Worm (Caenorhabditis elegans) whole organism, mixed stage, embryonic: Measurements from ENCODE around the gene jmjd-2.
A peak's percentile ranks its signal among the peaks of the same experiment; 100 is the strongest.

Experiments used
- M03D4.4 ChIP-seq: sonication (generic microtip); optimal IDR thresholded peaks from 2 replicates; lab custom pipeline; 2017; ENCODE audit warnings: mild to moderate bottlenecking, missing genetic modification characterization, missing compliant biosample characterization
- bed-3 ChIP-seq: fragments of 200-800 bp; sonication (Bioruptor generic); optimal IDR thresholded peaks from 3 replicates; lab custom pipeline; 2018; ENCODE audit warnings: mild to moderate bottlenecking, missing genetic modification characterization, moderate library complexity, missing compliant biosample characterization
- blmp-1 ChIP-seq: fragments of 150-350 bp; optimal IDR thresholded peaks from 2 replicates; lab custom pipeline; 2014; ENCODE audit warnings: missing biosample characterization, missing genetic modification characterization
- ceh-39 ChIP-seq: fragments of 150-350 bp; optimal IDR thresholded peaks from 2 replicates; lab custom pipeline; 2014; ENCODE audit warnings: missing biosample characterization, missing genetic modification characterization
- ceh-43 ChIP-seq: fragments of 200-800 bp; sonication (Bioruptor generic); optimal IDR thresholded peaks from 2 replicates; lab custom pipeline; 2018; ENCODE audit warnings: mild to moderate bottlenecking, missing genetic modification characterization, moderate library complexity, missing compliant biosample characterization
- ceh-83 ChIP-seq: fragments of 200-800 bp; sonication (Bioruptor generic); optimal IDR thresholded peaks from 2 replicates; lab custom pipeline; 2018; ENCODE audit warnings: mild to moderate bottlenecking, missing genetic modification characterization, missing compliant biosample characterization
- ces-1 ChIP-seq: fragments of 150-350 bp; optimal IDR thresholded peaks from 2 replicates; lab custom pipeline; 2014; ENCODE audit warnings: missing biosample characterization, missing genetic modification reagents, missing genetic modification characterization
- cnd-1 ChIP-seq: fragments of 200-800 bp; sonication (Bioruptor generic); optimal IDR thresholded peaks from 2 replicates; lab custom pipeline; 2018; ENCODE audit warnings: mild to moderate bottlenecking, missing genetic modification characterization, missing compliant biosample characterization
- drap-1 ChIP-seq: fragments of 200-800 bp; sonication (Bioruptor generic); optimal IDR thresholded peaks from 3 replicates; lab custom pipeline; 2018; ENCODE audit warnings: mild to moderate bottlenecking, missing genetic modification characterization, missing compliant biosample characterization
- elt-1 ChIP-seq: sonication (generic microtip); optimal IDR thresholded peaks from 2 replicates; lab custom pipeline; 2017; ENCODE audit warnings: missing genetic modification characterization, mild to moderate bottlenecking, missing compliant biosample characterization, antibody characterized with exemption, moderate library complexity, borderline replicate concordance; ENCODE audit not compliant: insufficient read depth
- elt-3 ChIP-seq: fragments of 150-350 bp; optimal IDR thresholded peaks from 2 replicates; lab custom pipeline; 2014; ENCODE audit warnings: missing biosample characterization, missing genetic modification characterization
- flh-1 ChIP-seq: fragments of 200-800 bp; sonication (Bioruptor generic); optimal IDR thresholded peaks from 2 replicates; lab custom pipeline; 2018; ENCODE audit warnings: mild to moderate bottlenecking, missing genetic modification characterization, moderate library complexity, missing compliant biosample characterization
- ham-2 ChIP-seq: fragments of 200-800 bp; sonication (Bioruptor generic); optimal IDR thresholded peaks from 2 replicates; lab custom pipeline; 2018; ENCODE audit warnings: mild to moderate bottlenecking, missing genetic modification characterization, missing compliant biosample characterization
- hlh-1 ChIP-seq: fragments of 150-350 bp; optimal IDR thresholded peaks from 2 replicates; lab custom pipeline; 2014; ENCODE audit warnings: missing biosample characterization, missing genetic modification reagents, missing genetic modification characterization
- lin-13 ChIP-seq: fragments of 150-350 bp; optimal IDR thresholded peaks from 2 replicates; lab custom pipeline; 2014; ENCODE audit warnings: missing biosample characterization, missing genetic modification characterization
- lin-32 ChIP-seq: fragments of 200-800 bp; sonication (Bioruptor generic); optimal IDR thresholded peaks from 2 replicates; lab custom pipeline; 2018; ENCODE audit warnings: mild to moderate bottlenecking, missing genetic modification characterization, missing compliant biosample characterization
- lsy-2 ChIP-seq: fragments of 150-350 bp; optimal IDR thresholded peaks from 2 replicates; lab custom pipeline; 2014; ENCODE audit warnings: missing biosample characterization, missing genetic modification characterization
- mab-5 ChIP-seq: fragments of 150-350 bp; optimal IDR thresholded peaks from 2 replicates; lab custom pipeline; 2014; ENCODE audit warnings: missing biosample characterization, missing genetic modification characterization
- mep-1 ChIP-seq: fragments of 150-350 bp; optimal IDR thresholded peaks from 2 replicates; lab custom pipeline; 2017; ENCODE audit warnings: missing biosample characterization, missing genetic modification reagents, missing genetic modification characterization, inconsistent platforms
- mls-2 ChIP-seq: sonication (generic microtip); optimal IDR thresholded peaks from 2 replicates; lab custom pipeline; 2016; ENCODE audit warnings: mild to moderate bottlenecking, missing genetic modification characterization, moderate library complexity, missing compliant biosample characterization
- nhr-12 ChIP-seq: fragments of 150-350 bp; optimal IDR thresholded peaks from 2 replicates; lab custom pipeline; 2014; ENCODE audit warnings: missing biosample characterization, missing genetic modification characterization
- nhr-2 ChIP-seq: fragments of 150-350 bp; optimal IDR thresholded peaks from 2 replicates; lab custom pipeline; 2014; ENCODE audit warnings: missing biosample characterization, missing genetic modification characterization
- nhr-237 ChIP-seq: fragments of 150-350 bp; optimal IDR thresholded peaks from 2 replicates; lab custom pipeline; 2014; ENCODE audit warnings: missing biosample characterization, missing genetic modification characterization
- nhr-28 ChIP-seq: fragments of 150-350 bp; optimal IDR thresholded peaks from 2 replicates; lab custom pipeline; 2014; ENCODE audit warnings: missing biosample characterization, missing genetic modification characterization
- nhr-76 ChIP-seq: sonication (generic microtip); optimal IDR thresholded peaks from 2 replicates; lab custom pipeline; 2017; ENCODE audit warnings: missing biosample characterization, missing genetic modification characterization
- pha-4 ChIP-seq: fragments of 150-350 bp; optimal IDR thresholded peaks from 2 replicates; lab custom pipeline; 2018; ENCODE audit warnings: missing biosample characterization, missing genetic modification reagents, missing genetic modification characterization
- sem-2 ChIP-seq: fragments of 200-800 bp; sonication (Bioruptor generic); optimal IDR thresholded peaks from 2 replicates; lab custom pipeline; 2018; ENCODE audit warnings: mild to moderate bottlenecking, missing genetic modification characterization, missing compliant biosample characterization
- snpc-4 ChIP-seq: fragments of 150-350 bp; optimal IDR thresholded peaks from 2 replicates; lab custom pipeline; 2014; ENCODE audit warnings: missing biosample characterization, missing genetic modification characterization
- sptf-1 ChIP-seq: sonication (generic microtip); optimal IDR thresholded peaks from 2 replicates; lab custom pipeline; 2017; ENCODE audit warnings: mild to moderate bottlenecking, missing genetic modification characterization, moderate library complexity, missing compliant biosample characterization
- tbx-8 ChIP-seq: fragments of 200-800 bp; sonication (Bioruptor generic); optimal IDR thresholded peaks from 2 replicates; lab custom pipeline; 2018; ENCODE audit warnings: mild to moderate bottlenecking, missing genetic modification characterization, moderate library complexity, missing compliant biosample characterization
- unc-120 ChIP-seq: sonication (generic microtip); optimal IDR thresholded peaks from 2 replicates; lab custom pipeline; 2017; ENCODE audit warnings: missing genetic modification characterization, missing compliant biosample characterization; ENCODE audit not compliant: poor library complexity, severe bottlenecking
- unc-39 ChIP-seq: fragments of 150-350 bp; optimal IDR thresholded peaks from 2 replicates; lab custom pipeline; 2014; ENCODE audit warnings: missing biosample characterization, missing genetic modification characterization
- unc-62 ChIP-seq: fragments of 150-350 bp; optimal IDR thresholded peaks from 2 replicates; lab custom pipeline; 2014; ENCODE audit warnings: missing biosample characterization, missing genetic modification reagents, missing genetic modification characterization
- zip-8 ChIP-seq: fragments of 150-350 bp; optimal IDR thresholded peaks from 2 replicates; lab custom pipeline; 2014; ENCODE audit warnings: missing biosample characterization, missing genetic modification characterization
- ztf-11 ChIP-seq: fragments of 150-350 bp; optimal IDR thresholded peaks from 2 replicates; lab custom pipeline; 2014; ENCODE audit warnings: missing biosample characterization, missing genetic modification characterization

The jmjd-2 gene

ce11 chrII:14247748-14248502, 4.5 kb upstream of the jmjd-2 start:
- TF ChIP-seq cnd-1 (tag; lab: Kevin White, UChicago) = peak; percentile 93
- TF ChIP-seq nhr-76 = no peak
- TF ChIP-seq ham-2 = peak; percentile 35
- no peak for TF ChIP-seq drap-1
- no peak for TF ChIP-seq mab-5 (tag; lab: Kevin White, UChicago)
- TF ChIP-seq nhr-237 (tag; lab: Kevin White, UChicago) = no peak
- no peak for TF ChIP-seq elt-1
- TF ChIP-seq nhr-28 (tag; lab: Kevin White, UChicago) = no peak
- TF ChIP-seq unc-39 = no peak
- TF ChIP-seq lin-13 (tag; lab: Kevin White, UChicago) = no peak
- TF ChIP-seq unc-62 (GFP tag; lab: Kevin White, UChicago) = peak; percentile 16
- TF ChIP-seq hlh-1 (tag; lab: Kevin White, UChicago) = peak; percentile 79
- no peak for TF ChIP-seq pha-4 (tag; lab: Kevin White, UChicago)
- TF ChIP-seq snpc-4 (tag; lab: Kevin White, UChicago) = no peak
- TF ChIP-seq blmp-1 = no peak
- TF ChIP-seq ceh-39 (tag; lab: Kevin White, UChicago) = no peak
- TF ChIP-seq ces-1 (GFP tag; lab: Kevin White, UChicago) = no peak
- TF ChIP-seq nhr-2 (tag; lab: Kevin White, UChicago) = peak; percentile 76
- no peak for TF ChIP-seq M03D4.4 (tag; lab: Kevin White, UChicago)
- TF ChIP-seq zip-8 (tag; lab: Kevin White, UChicago) = no peak
- no peak for TF ChIP-seq nhr-12 (tag; lab: Kevin White, UChicago)
- TF ChIP-seq sem-2 (GFP tag; lab: Kevin White, UChicago) = peak; percentile 26
- no peak for TF ChIP-seq lsy-2 (tag; lab: Kevin White, UChicago)
- peak; percentile 63 for TF ChIP-seq mls-2
- TF ChIP-seq ceh-83 (GFP tag; lab: Kevin White, UChicago) = peak; percentile 23
- TF ChIP-seq tbx-8 (GFP tag; lab: Kevin White, UChicago) = no peak
- peak; percentile 95 for TF ChIP-seq lin-32 (GFP tag; lab: Kevin White, UChicago)
- no peak for TF ChIP-seq ceh-43 (GFP tag; lab: Kevin White, UChicago)
- TF ChIP-seq ztf-11 (tag; lab: Kevin White, UChicago) = peak; percentile 70
- TF ChIP-seq elt-3 (tag; lab: Kevin White, UChicago) = no peak
- TF ChIP-seq flh-1 = peak; percentile 14
- TF ChIP-seq mep-1 (tag; lab: Kevin White, UChicago) = peak; percentile 60
- TF ChIP-seq sptf-1 (tag; lab: Kevin White, UChicago) = peak; percentile 57
- no peak for TF ChIP-seq unc-120 (tag; lab: Kevin White, UChicago)
- no peak for TF ChIP-seq bed-3 (GFP tag; lab: Kevin White, UChicago)

- TF ChIP-seq lsy-2 (tag; lab: Kevin White, UChicago) = peak; percentile 20
- TF ChIP-seq lin-32 (GFP tag; lab: Kevin White, UChicago) = no peak
Measured at ce11 chrII:14247227-14247626, 3.8 kb upstream of the jmjd-2 start.

ce11 chrII:14244457-14245254, 1.3 kb upstream of the jmjd-2 start:
- TF ChIP-seq mls-2 (no peak), elt-1 (no peak), zip-8 (tag; lab: Kevin White, UChicago) (no peak), blmp-1 (peak; percentile 56), mep-1 (tag; lab: Kevin White, UChicago) (peak; percentile 5), ceh-43 (GFP tag; lab: Kevin White, UChicago) (no peak), pha-4 (tag; lab: Kevin White, UChicago) (peak; percentile 42), drap-1 (no peak), ceh-83 (GFP tag; lab: Kevin White, UChicago) (no peak), bed-3 (GFP tag; lab: Kevin White, UChicago) (no peak), ham-2 (no peak), hlh-1 (tag; lab: Kevin White, UChicago) (peak; percentile 35), nhr-76 (no peak), unc-39 (no peak), sem-2 (GFP tag; lab: Kevin White, UChicago) (no peak), ces-1 (GFP tag; lab: Kevin White, UChicago) (peak; percentile 53), flh-1 (no peak), ceh-39 (tag; lab: Kevin White, UChicago) (no peak), lsy-2 (tag; lab: Kevin White, UChicago) (peak; percentile 57), sptf-1 (tag; lab: Kevin White, UChicago) (peak; percentile 36), lin-32 (GFP tag; lab: Kevin White, UChicago) (no peak), unc-62 (GFP tag; lab: Kevin White, UChicago) (peak; percentile 19), nhr-237 (tag; lab: Kevin White, UChicago) (no peak), nhr-12 (tag; lab: Kevin White, UChicago) (no peak), tbx-8 (GFP tag; lab: Kevin White, UChicago) (no peak), mab-5 (tag; lab: Kevin White, UChicago) (no peak), nhr-2 (tag; lab: Kevin White, UChicago) (no peak), M03D4.4 (tag; lab: Kevin White, UChicago) (no peak), elt-3 (tag; lab: Kevin White, UChicago) (no peak), cnd-1 (tag; lab: Kevin White, UChicago) (no peak), unc-120 (tag; lab: Kevin White, UChicago) (no peak), ztf-11 (tag; lab: Kevin White, UChicago) (no peak), lin-13 (tag; lab: Kevin White, UChicago) (no peak), snpc-4 (tag; lab: Kevin White, UChicago) (no peak), nhr-28 (tag; lab: Kevin White, UChicago) (no peak)
- TF ChIP-seq, all 35 proteins: peak for 8
